Fruit fly (Drosophila melanogaster): ENCODE data around the gene CadN.

Gene CadN

DNA sequence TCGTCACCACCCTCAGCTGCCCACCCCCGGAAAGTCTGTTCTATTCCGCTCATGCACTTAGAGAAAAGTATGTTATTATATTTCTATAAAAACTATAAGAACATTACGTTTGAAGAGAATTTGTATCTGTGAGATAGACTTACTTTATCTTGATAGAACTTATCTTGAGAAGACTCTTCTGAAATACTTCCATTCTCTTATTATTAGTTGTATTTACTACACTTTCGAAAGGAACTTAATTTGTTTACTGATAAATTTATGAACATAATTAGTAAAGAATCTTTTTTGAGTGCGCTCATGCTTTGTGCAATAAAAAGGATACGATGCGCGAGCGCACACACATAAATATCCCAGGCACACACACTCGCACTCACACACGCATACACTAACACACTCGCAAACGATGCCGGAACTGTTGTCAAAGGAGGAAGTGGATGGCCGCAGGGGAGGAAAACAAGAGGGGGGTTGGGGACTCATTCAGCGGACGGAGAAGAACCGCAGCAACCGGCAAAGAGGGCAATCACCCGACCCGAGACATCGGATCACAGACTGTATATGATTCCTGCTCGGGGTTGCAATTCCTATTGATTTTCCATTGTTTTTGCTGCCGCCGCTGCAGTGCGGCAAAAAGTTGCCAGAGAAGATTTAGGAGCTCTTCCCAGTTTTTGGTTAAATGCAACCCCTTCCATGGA, 30.9 kb downstream of the CadN start:
- TF ChIP-seq noc (tag; optimal IDR thresholded peaks at IDR 0.05): no peak

DNA sequence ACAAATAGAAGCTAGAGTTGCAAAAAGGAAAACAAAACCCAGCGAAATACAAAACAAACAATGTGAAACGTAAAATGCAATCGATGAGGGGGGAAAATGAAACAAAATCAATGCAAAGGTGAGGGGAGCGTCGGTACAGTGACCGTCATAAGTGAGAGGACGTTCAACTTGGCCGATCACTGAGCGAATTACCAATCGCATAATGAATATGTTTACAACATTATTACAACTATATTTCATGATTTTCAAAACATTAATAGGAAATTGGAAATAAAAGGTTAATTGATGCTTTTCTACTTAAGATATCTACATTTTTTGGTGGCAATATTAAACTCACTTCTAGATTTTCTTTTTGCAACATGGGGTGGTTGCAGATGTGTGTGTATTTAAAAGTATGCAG, 32.7 kb downstream of the CadN start:
- no peak for TF ChIP-seq noc (tag; optimal IDR thresholded peaks at IDR 0.05)

DNA sequence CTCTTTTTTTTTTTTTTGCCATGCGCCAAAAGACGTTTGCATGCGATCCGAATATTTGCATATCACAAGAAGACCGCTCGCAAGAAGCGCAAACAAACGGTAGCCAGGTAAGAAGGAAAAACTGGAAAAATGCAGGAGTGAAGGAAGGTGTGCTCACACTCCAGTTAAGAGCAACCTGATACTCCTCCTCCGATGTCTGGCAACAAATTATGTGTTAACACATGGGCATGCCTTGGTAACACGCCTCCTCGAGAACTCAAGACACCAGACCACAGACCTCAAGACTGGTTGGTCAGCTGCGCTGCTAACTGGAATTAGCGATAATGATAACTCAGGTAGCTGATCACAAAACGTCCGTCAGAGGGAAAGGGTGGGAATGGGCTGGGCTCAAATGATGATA, 34.4 kb downstream of the CadN start:
- TF ChIP-seq noc (tag; optimal IDR thresholded peaks at IDR 0.05): no peak

DNA sequence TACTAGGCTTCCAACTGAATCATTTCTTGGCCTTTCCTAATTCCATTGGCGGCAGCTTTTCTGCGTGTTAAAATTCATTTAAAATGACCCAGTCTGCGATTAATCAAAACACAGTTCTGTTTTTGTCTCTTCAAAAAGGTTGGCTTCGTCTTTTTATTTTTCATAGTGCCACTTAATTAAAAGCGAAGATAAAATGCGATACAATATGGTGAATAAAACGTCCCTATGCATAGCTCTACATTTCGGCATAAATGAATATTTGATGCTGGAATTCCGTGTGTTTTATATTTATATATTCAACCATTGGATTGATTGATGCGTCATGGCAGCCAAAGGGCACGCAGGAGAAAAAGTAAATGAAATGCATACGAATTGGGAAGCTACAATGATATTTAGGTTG, 36.6 kb downstream of the CadN start:
- no peak for TF ChIP-seq noc (tag; optimal IDR thresholded peaks at IDR 0.05)

DNA sequence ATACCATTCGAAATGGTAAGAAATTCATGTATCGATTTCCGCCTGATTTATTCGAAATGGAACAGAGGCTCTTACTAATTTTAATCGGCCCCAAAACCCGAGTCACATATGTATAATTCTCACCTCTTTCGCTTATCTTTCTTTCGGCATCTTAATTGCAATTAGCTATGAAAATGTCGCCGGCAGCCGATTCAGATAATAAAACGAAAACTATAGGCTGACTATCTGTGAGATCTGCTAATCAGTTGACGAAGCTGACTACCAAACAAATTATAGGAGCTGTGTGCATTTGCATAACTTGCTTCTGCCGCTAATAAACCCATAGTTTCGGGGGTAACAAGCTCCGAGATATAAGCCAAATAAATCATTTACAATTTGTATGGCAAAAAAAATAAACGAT, 37.0 kb downstream of the CadN start:
- no peak for TF ChIP-seq noc (tag; optimal IDR thresholded peaks at IDR 0.05)

DNA sequence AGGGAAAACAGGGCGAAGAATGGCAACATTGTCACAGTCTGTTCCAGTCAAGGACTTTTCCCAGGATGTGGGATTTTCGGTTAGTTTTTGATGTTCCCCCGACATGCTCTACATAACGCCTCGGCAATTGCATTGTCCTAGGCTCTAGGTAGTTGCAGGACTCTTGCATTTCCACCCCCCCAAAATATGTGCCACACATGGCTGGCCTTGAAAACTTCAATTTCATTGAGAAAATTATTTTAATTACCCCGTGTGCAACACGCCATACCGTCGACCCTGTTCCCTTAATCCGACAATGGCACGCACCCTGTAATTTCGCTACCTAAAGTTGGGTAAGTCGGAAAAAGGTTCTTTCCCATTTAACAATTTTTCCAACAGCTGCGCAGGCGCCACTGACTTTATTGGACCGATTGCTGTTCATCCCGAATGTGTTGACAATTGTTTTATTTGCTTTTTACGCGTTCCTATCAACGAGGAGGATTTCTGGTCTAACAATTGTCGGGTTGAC, 37.7 kb downstream of the CadN start:
- no peak for TF ChIP-seq noc (tag; optimal IDR thresholded peaks at IDR 0.05)

DNA sequence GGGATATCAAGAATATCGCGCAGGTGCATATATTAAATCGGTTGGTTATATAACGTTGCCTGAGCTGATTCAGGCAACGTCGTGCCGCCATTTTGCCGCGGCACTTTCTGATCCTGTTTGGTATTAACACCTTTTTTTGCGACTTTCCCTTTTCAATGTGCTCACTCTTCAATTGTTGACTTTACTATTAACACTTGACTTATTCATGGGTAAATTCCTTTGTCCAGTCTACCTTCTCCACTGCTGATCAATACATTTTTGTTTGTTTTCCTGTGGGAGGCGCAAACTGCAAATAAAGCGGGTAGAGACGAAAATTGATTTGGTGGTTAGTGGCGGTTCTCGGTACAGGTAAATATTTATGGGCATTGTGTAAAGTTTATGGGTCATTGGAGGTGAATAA, 38.7 kb downstream of the CadN start:
- no peak for TF ChIP-seq noc (tag; optimal IDR thresholded peaks at IDR 0.05)

DNA sequence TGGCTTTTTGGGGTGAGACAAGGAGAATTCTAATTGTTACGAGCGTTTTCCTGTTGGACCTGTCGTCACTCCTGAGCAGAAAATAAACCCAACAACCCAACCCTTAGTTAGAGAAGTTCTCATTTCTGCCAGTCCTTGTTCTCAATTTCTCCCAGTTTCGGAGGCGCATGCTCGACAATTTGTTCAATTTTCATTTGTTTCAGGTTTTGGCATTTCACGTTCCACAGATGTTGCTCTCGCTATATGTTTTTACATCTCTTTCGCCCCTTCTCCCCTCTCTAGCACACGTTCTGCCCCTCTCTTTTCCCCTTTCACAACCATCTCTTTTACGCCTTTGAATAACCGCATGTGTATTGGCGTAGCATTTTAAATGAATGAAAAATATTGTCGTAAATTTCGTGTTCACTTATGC, 42.6 kb downstream of the CadN start:
- no peak for TF ChIP-seq noc (tag; optimal IDR thresholded peaks at IDR 0.05)

DNA sequence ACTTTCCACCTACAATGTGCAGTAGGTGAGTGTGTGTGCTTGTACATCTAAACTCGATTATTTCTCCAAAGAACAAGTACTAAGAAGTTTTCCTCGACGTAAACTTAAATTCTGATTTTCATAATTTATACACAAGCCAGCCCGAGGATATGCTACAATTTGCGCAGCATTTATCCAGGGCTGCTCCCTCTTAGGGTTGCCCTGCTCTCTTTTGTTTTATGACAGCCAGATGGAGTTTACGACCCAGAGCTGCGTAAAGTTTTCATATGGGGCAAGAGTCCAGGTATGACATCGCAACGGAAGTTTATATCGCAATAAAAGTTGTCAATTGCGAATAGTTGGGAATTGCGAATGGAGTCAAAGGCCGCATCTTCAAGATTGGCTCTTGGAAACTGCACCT, 43.5 kb downstream of the CadN start:
- no peak for TF ChIP-seq noc (tag; optimal IDR thresholded peaks at IDR 0.05)

DNA sequence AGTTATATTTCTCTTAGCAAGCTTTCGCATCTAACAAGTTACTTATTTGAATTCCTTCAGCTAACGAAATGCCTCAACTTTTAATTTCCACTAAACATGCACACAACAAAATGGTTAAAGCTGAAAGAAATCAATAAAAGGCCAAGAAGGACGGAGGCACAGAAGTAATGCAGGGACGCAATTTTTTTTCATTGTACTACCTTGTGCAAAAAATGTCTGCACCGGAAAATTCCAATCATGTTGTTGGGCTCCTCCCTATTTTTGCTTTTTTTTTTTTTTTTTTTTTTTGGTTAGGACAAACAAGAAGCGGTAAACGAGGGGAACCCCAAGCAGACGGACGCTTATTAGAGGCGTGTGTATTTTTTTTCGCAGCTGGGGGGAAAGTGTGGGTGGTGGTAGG, 56.6 kb downstream of the CadN start:
- no peak for TF ChIP-seq noc (tag; optimal IDR thresholded peaks at IDR 0.05)

DNA sequence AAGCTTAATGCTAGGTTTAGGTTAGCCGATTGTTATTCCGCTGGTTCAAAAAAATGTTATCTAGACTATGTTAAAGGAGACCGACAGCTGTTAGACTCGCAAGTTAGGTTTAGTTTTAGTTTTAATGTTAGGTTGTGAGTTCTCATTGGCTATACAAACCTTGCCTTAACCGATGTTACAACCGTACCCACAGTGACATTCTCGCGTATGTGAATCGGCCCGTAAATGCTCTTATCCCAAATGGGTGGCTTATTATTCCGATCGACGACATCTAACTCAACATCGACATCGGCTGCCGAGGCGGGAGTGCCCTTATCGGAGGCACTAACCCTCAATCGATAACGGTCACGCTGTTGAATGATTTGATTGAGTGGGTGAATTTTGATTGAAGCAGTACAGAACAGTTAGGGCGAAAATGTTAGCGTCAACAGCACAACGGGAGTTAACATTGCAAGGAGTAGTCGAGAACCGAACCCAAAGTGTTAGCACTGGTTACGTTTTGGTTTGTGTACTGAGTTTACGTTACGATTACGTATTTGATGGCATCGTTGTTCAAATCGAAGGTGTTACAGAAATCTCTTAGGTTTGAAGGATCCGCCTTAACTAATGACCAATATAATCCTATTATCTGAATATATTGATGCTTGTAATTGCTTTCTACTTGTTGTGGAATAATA, 62.4 kb downstream of the CadN start:
- no peak for TF ChIP-seq noc (tag; optimal IDR thresholded peaks at IDR 0.05)

DNA sequence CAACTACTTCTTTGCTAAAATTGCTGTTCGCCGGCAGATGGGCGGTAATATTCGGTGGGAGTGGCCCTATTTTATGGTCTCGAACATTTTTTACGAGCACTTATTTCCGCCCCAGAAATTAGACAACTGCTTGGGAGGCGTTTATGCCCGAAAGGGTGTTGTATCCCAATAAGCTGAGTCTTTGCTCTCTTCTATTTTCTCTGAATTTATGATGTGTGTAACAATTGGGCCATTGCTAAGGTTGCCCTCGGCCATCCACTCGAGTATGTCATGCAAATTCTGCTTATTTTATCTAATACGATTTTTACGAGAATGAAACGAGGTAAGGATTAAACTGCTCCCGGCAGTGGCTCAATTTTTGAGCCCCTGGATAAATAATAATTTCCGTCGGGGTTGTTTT, 73.8 kb downstream of the CadN start, which contains the start of gene CG43231:
CG43231 (plus strand) TSS at position 301 of the 400 bp plus-strand sequence.
- TF ChIP-seq noc (tag; optimal IDR thresholded peaks at IDR 0.05): no peak

DNA sequence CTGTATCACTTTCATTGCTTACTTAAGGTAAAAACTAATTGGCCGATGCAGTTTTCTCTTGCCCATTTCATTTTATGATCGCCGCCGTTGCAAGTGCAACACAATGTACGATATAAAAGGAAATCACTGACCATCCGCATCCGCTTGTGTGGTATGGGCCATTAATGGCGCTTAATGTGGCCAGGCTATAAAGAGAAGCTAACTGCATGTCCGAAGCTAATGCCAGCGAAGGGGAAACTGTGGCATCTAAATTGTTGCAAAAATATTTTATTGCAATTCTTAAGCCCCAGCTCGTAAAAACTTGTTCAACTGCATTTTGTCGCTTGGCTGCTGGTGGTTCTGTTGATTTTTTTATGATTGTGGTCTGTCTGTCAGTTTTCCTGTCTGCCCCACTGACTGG, 106.9 kb downstream of the CadN start:
- no peak for TF ChIP-seq noc (tag; optimal IDR thresholded peaks at IDR 0.05)

DNA sequence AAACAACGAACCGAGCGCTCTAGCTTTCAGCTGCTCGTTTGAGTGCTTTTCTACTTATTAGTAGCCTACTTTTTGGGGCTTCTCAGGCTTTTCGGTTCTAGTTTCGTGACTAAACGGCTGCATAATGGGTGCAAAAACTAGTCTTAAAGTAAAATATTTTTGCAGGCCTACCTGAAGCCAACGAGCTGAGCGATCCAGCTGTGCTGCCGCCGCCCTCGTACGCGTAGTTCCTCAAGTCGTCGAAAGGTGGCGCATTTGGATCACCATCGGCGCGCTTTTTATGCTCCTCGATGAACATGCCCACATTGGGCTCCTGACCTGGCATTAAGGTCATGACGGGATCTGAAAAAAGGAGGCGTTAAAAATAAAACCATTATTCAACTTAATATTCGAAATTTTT, 127.3 kb downstream of the CadN start:
- no peak for TF ChIP-seq noc (tag; optimal IDR thresholded peaks at IDR 0.05)

DNA sequence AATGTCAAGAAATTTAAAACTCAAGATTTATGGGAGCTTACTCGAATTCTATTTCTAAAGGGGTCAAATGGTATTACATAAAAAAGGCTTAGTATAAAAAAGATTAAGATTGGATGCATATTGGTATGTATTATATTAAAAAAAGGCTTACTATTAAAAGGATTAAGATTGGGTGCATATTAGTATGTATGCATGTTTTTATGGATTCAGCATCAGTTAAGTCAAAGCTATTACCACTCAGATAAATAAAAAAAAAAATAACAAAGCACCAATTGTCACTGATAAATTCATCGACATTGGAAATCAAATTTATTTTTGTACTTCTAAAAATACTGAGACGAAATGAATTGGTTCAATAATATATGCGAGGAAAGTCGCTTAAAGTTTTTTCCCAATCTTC, 150.6 kb downstream of the CadN start, which contains the start of gene CG43054:
CG43054 (plus strand) TSS at position 301 of the 400 bp plus-strand sequence.
- TF ChIP-seq noc (tag; optimal IDR thresholded peaks at IDR 0.05): no peak

DNA sequence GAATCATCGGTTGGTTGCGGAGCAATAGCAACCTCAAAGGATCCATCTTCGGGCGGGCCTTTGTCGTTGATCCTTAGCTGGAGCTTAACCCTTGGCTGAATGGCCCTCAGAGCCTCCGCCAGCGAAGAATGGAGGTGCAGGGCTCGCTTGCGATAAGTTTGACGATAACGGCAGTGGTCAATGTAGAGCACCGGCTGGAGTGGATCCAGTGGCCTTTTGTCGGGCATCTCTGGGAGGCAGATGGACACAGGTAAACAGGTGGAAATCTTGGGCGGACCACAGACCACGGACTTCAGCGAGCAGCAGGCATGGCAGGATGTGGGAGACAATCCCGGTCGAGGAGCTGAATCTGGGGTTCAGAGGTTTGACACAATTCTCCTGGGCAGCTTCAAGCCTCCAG, 152.1 kb downstream of the CadN start, which contains the start of gene CG15147:
CG15147 (minus strand) TSS at position 390 of the 400 bp plus-strand sequence.
- no peak for TF ChIP-seq noc (tag; optimal IDR thresholded peaks at IDR 0.05)

DNA sequence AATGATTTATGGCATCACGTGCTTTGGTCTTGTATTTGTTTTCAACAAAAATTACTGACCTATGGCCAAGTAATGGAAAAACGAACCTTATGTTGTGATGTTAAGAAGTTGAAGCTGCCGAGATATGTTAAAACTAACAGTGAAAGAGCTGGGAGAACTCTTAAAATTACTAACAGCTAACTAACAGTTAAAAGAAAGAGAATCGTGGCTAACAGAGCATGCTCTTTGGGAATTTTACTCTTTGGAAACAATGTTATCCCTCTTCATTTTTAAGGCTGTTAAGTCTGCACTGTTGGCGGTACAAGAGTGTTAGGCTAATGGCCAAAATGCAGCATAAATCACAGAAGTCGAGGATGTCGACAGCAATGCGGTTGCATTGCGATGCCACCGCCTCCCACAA, 156.9 kb downstream of the CadN start:
- no peak for TF ChIP-seq noc (tag; optimal IDR thresholded peaks at IDR 0.05)

Data from whole organism, larva.